Fruit fly (Drosophila melanogaster): ENCODE data around the gene gb.

DNA sequence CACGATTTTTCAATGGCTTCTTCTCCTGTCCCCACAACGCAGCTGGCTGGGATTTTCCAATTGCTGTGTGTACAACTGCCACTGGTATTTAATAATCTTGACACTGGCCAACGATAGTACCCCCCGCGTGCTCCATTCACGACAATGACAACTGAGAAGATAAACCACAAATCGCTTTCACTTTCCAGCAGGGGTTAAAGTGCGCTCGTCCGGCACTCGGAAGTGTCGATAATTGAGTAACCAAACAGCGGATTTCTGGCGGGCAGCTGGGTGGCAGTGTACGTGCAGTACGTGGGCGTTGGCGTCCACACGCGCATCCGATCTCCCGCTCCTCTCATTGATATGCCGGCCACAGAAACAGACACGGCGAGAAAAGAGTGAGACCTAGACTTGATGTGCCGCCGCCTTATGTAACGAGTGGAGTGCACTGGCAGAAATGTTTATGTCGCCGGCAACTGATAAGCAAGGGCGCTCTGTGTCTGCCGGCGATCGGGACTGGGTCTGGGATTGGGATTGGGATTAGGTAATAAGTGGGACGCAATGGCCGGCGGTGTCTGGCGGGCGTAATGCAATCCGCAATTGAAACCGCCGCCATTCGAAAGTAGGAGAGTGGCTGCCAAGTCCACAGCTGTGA lies 22.8 kb upstream of the gb start:
- TF ChIP-seq Ets98B (GFP tag; IDR thresholded peaks at IDR 0.05), result no peak
- no peak for TF ChIP-seq Pif1B (GFP tag; optimal IDR thresholded peaks at IDR 0.05)
- TF ChIP-seq fd96Ca (GFP tag; IDR thresholded peaks at IDR 0.05), result no peak
- 0 out of 3 replicates have a peak, but pooled peaks have one; percentile 17 for TF ChIP-seq CG4496 (GFP tag; IDR thresholded peaks at IDR 0.05)
- no peak for TF ChIP-seq CG17806 (tag; optimal IDR thresholded peaks at IDR 0.05)
- no peak for TF ChIP-seq CG32121 (GFP tag; IDR thresholded peaks at IDR 0.05)
- TF ChIP-seq D1 (tag; optimal IDR thresholded peaks at IDR 0.05), result no peak
- no peak for TF ChIP-seq rn (GFP tag; IDR thresholded peaks at IDR 0.05)
- TF ChIP-seq CG9948 (tag; optimal IDR thresholded peaks at IDR 0.05), result no peak
- no peak for TF ChIP-seq CG13204 (GFP tag; optimal IDR thresholded peaks at IDR 0.05)
- TF ChIP-seq gl (tag; optimal IDR thresholded peaks at IDR 0.05), result no peak
- no peak for TF ChIP-seq CG10348 (GFP tag; IDR thresholded peaks at IDR 0.05)
